Worm (Caenorhabditis elegans) whole organism, L1 larva: Measurements from ENCODE around the gene B0035.3.

Experiments used
- C16A3.4 ChIP-seq: fragments of 150-350 bp; optimal IDR thresholded peaks from 2 replicates; lab custom pipeline; 2014; ENCODE audit warnings: missing biosample characterization, missing genetic modification characterization
- ceh-63 ChIP-seq: fragments of 200-800 bp; sonication (Bioruptor generic); optimal IDR thresholded peaks from 2 replicates; lab custom pipeline; 2018; ENCODE audit warnings: mild to moderate bottlenecking, missing genetic modification characterization, missing compliant biosample characterization
- ceh-82 ChIP-seq, 3 experiments: fragments of 150-350 bp in 1 of 3; sonication (generic microtip) in 2 of 3; optimal IDR thresholded peaks; 2 replicates each; lab custom pipeline; 2014 to 2017; ENCODE audit warnings: missing biosample characterization in 3 of 3, missing genetic modification characterization in 3 of 3
- fos-1 ChIP-seq: fragments of 150-350 bp; optimal IDR thresholded peaks from 2 replicates; lab custom pipeline; 2014; ENCODE audit warnings: missing biosample characterization, missing genetic modification characterization
- jun-1 ChIP-seq: fragments of 150-350 bp; optimal IDR thresholded peaks from 2 replicates; lab custom pipeline; 2014; ENCODE audit warnings: missing biosample characterization, missing genetic modification reagents, missing genetic modification characterization
- mep-1 ChIP-seq: fragments of 150-350 bp; optimal IDR thresholded peaks from 2 replicates; lab custom pipeline; 2014; ENCODE audit warnings: missing biosample characterization, missing genetic modification characterization
- nhr-11 ChIP-seq: fragments of 150-350 bp; optimal IDR thresholded peaks from 2 replicates; lab custom pipeline; 2014; ENCODE audit warnings: missing biosample characterization, missing genetic modification characterization
- nhr-19 ChIP-seq: fragments of 200-800 bp; sonication (Bioruptor generic); conservative IDR thresholded peaks from 2 replicates; pipeline ENCODE4 v1.3.6; 2022; ENCODE audit warnings: missing genetic modification characterization, missing compliant biosample characterization
- nhr-237 ChIP-seq: fragments of 150-350 bp; optimal IDR thresholded peaks from 2 replicates; lab custom pipeline; 2014; ENCODE audit warnings: missing biosample characterization, missing genetic modification characterization
- skn-1 ChIP-seq: fragments of 150-350 bp; optimal IDR thresholded peaks from 2 replicates; lab custom pipeline; 2014; ENCODE audit warnings: missing biosample characterization, missing genetic modification characterization
- snpc-4 ChIP-seq: fragments of 150-350 bp; optimal IDR thresholded peaks from 2 replicates; lab custom pipeline; 2014; ENCODE audit warnings: missing biosample characterization, missing genetic modification characterization
- sptf-1 ChIP-seq: fragments of 150-350 bp; optimal IDR thresholded peaks from 2 replicates; lab custom pipeline; 2014; ENCODE audit warnings: missing biosample characterization, missing genetic modification characterization
- unc-130 ChIP-seq: fragments of 150-350 bp; optimal IDR thresholded peaks from 2 replicates; lab custom pipeline; 2017; ENCODE audit warnings: missing biosample characterization, missing genetic modification characterization, inconsistent platforms
- xbp-1 ChIP-seq: sonication (generic microtip); optimal IDR thresholded peaks from 2 replicates; lab custom pipeline; 2016; ENCODE audit warnings: missing genetic modification characterization, missing compliant biosample characterization

DNA sequence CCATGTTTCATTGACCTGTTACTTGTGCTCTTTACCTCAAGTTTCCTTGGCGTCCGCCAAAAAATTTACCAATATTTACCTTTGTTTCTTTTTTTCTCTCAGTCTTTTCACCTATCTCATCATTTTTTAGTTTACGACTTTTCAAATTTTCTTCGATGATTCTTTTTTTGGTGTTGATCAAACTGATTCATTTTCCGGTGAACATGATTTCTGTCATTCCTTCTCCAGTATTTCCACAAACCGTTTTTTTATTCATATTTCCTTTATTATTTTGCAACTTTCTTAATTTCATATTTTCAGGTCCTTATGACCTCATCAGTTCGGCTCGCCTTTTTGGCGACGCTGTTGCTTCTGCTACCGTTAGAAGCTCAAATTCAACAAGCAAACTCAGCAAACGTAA, 27.3 kb downstream of the B0035.3 start, which contains the start of gene F54D1.6:
- TF ChIP-seq ceh-82 (tag; optimal IDR thresholded peaks at IDR 0.05; lab: Kevin White, UChicago) (no peak), C16A3.4 (tag; lab: Kevin White, UChicago) (no peak), skn-1 (tag; lab: Kevin White, UChicago) (no peak), jun-1 (tag; lab: Kevin White, UChicago) (no peak), sptf-1 (tag; lab: Kevin White, UChicago) (no peak), mep-1 (tag; lab: Kevin White, UChicago) (no peak), xbp-1 (no peak), nhr-19 (GFP tag; lab: Robert Waterston, UW) (no peak), ceh-63 (GFP tag; lab: Kevin White, UChicago) (no peak), unc-130 (tag; lab: Kevin White, UChicago) (no peak), nhr-237 (tag; lab: Kevin White, UChicago) (no peak), fos-1 (tag; lab: Kevin White, UChicago) (no peak), snpc-4 (tag; lab: Kevin White, UChicago) (no peak), nhr-11 (no peak)
